Fruit fly (Drosophila melanogaster) whole organism, embryonic: ENCODE data around the gene lectin-37Da.

ENCODE experiments used
- Adf1 ChIP-seq: fragments of 200-800 bp; sonication (Bioruptor generic); IDR thresholded peaks from 2 replicates; pipeline ENCODE4 v1.3.6; 2022; ENCODE audit warnings: missing biosample characterization, missing genetic modification characterization
- Atf-2 ChIP-seq: fragments of 200-800 bp; sonication (Bioruptor generic); optimal IDR thresholded peaks from 2 replicates; lab custom pipeline; 2016; ENCODE audit warnings: missing biosample characterization, missing genetic modification characterization
- CG10147 ChIP-seq: fragments of 200-800 bp; sonication (Bioruptor generic); optimal IDR thresholded peaks from 2 replicates; lab custom pipeline; 2019; ENCODE audit warnings: missing biosample characterization, mild to moderate bottlenecking, missing genetic modification characterization, moderate library complexity
- CG10431 ChIP-seq: fragments of 200-800 bp; sonication (Bioruptor generic); optimal IDR thresholded peaks from 3 replicates; lab custom pipeline; 2018; ENCODE audit warnings: missing biosample characterization, mild to moderate bottlenecking, missing genetic modification characterization
- CG10565 ChIP-seq: fragments of 200-800 bp; sonication (Bioruptor generic); optimal IDR thresholded peaks from 3 replicates; lab custom pipeline; 2016; ENCODE audit warnings: missing biosample characterization, mild to moderate bottlenecking, missing genetic modification characterization
- CG12104 ChIP-seq: fragments of 200-800 bp; sonication (Bioruptor generic); optimal IDR thresholded peaks from 3 replicates; lab custom pipeline; 2016; ENCODE audit warnings: missing biosample characterization, missing genetic modification characterization
- CG12299 ChIP-seq: fragments of 200-800 bp; sonication (Bioruptor generic); optimal IDR thresholded peaks from 2 replicates; lab custom pipeline; 2018; ENCODE audit warnings: missing biosample characterization, mild to moderate bottlenecking, missing genetic modification characterization
- CG14014 ChIP-seq: fragments of 200-800 bp; sonication (Bioruptor generic); IDR thresholded peaks from 2 replicates; pipeline ENCODE4 v1.3.6; 2022; ENCODE audit warnings: missing biosample characterization, missing genetic modification characterization
- CG1602 ChIP-seq: fragments of 200-800 bp; sonication (Bioruptor generic); optimal IDR thresholded peaks from 3 replicates; lab custom pipeline; 2016; ENCODE audit warnings: missing biosample characterization, missing genetic modification characterization
- CG17359 ChIP-seq: fragments of 200-800 bp; sonication (Bioruptor generic); optimal IDR thresholded peaks from 3 replicates; lab custom pipeline; 2018; ENCODE audit warnings: missing biosample characterization, mild to moderate bottlenecking, missing genetic modification characterization, moderate library complexity
- CG30403 ChIP-seq: fragments of 200-800 bp; sonication (Bioruptor generic); optimal IDR thresholded peaks from 3 replicates; lab custom pipeline; 2016; ENCODE audit warnings: missing biosample characterization, missing genetic modification characterization
- CG3065 ChIP-seq: fragments of 200-800 bp; sonication (Bioruptor generic); optimal IDR thresholded peaks from 2 replicates; lab custom pipeline; 2016; ENCODE audit warnings: missing biosample characterization, missing genetic modification characterization
- CG3163 ChIP-seq: fragments of 200-800 bp; sonication (Bioruptor generic); optimal IDR thresholded peaks from 3 replicates; lab custom pipeline; 2016; ENCODE audit warnings: missing biosample characterization, missing genetic modification characterization
- CG4360 ChIP-seq: fragments of 200-800 bp; sonication (Bioruptor generic); IDR thresholded peaks from 2 replicates; pipeline ENCODE4 v1.3.6; 2022; ENCODE audit warnings: missing biosample characterization, missing genetic modification characterization
- CG4617 ChIP-seq: fragments of 200-800 bp; sonication (Bioruptor generic); optimal IDR thresholded peaks from 3 replicates; lab custom pipeline; 2016; ENCODE audit warnings: missing biosample characterization, missing genetic modification characterization, borderline replicate concordance
- CG7987 ChIP-seq: fragments of 200-800 bp; sonication (Bioruptor generic); optimal IDR thresholded peaks from 2 replicates; lab custom pipeline; 2018; ENCODE audit warnings: missing biosample characterization, mild to moderate bottlenecking, missing genetic modification characterization, moderate library complexity
- Fer2 ChIP-seq: fragments of 200-800 bp; sonication (Bioruptor generic); optimal IDR thresholded peaks from 2 replicates; lab custom pipeline; 2018; ENCODE audit warnings: missing biosample characterization, mild to moderate bottlenecking, missing genetic modification characterization, moderate library complexity
- HLH3B ChIP-seq: fragments of 200-800 bp; sonication (Bioruptor generic); IDR thresholded peaks from 2 replicates; pipeline ENCODE4 v1.3.6; 2022; ENCODE audit warnings: missing biosample characterization, missing genetic modification characterization
- Hr51 ChIP-seq, 2 experiments: fragments of 200-800 bp; sonication (Bioruptor generic); optimal IDR thresholded peaks; 2 replicates in 1 of 2; 3 replicates in 1 of 2; lab custom pipeline; 2016 to 2018; ENCODE audit warnings: missing biosample characterization in 2 of 2, missing genetic modification characterization in 2 of 2, mild to moderate bottlenecking in 1 of 2, moderate library complexity in 1 of 2
- NC2β ChIP-seq: fragments of 200-800 bp; sonication (Bioruptor generic); optimal IDR thresholded peaks from 2 replicates; lab custom pipeline; 2016; ENCODE audit warnings: missing biosample characterization, missing genetic modification characterization
- Neu2 ChIP-seq: fragments of 200-800 bp; sonication (Bioruptor generic); optimal IDR thresholded peaks from 3 replicates; lab custom pipeline; 2016; ENCODE audit warnings: missing biosample characterization, missing genetic modification characterization, borderline replicate concordance
- Nf-YB ChIP-seq: fragments of 200-800 bp; sonication (Bioruptor generic); optimal IDR thresholded peaks from 3 replicates; lab custom pipeline; 2019; ENCODE audit warnings: missing biosample characterization, mild to moderate bottlenecking, missing genetic modification characterization, moderate library complexity
- NfI ChIP-seq: fragments of 200-800 bp; sonication (Bioruptor generic); optimal IDR thresholded peaks from 3 replicates; lab custom pipeline; 2018; ENCODE audit warnings: missing biosample characterization, mild to moderate bottlenecking, missing genetic modification characterization, moderate library complexity
- Scr ChIP-seq: fragments of 200-800 bp; sonication (Bioruptor generic); IDR thresholded peaks from 2 replicates; pipeline ENCODE4 v1.3.6; 2022; ENCODE audit warnings: missing biosample characterization, missing genetic modification characterization; ENCODE audit not compliant: partially characterized antibody
- Sox100B ChIP-seq: fragments of 200-800 bp; sonication (Bioruptor generic); optimal IDR thresholded peaks from 3 replicates; lab custom pipeline; 2018; ENCODE audit warnings: missing biosample characterization, mild to moderate bottlenecking, missing genetic modification characterization
- Sox102F ChIP-seq: fragments of 200-800 bp; sonication (Bioruptor generic); optimal IDR thresholded peaks from 2 replicates; lab custom pipeline; 2018; ENCODE audit warnings: missing biosample characterization, mild to moderate bottlenecking, missing genetic modification characterization, moderate library complexity
- Spps ChIP-seq: fragments of 200-800 bp; sonication (Bioruptor generic); optimal IDR thresholded peaks from 2 replicates; lab custom pipeline; 2018; ENCODE audit warnings: missing biosample characterization, mild to moderate bottlenecking, missing genetic modification characterization
- Ssrp ChIP-seq: fragments of 200-800 bp; sonication (Bioruptor generic); optimal IDR thresholded peaks from 2 replicates; lab custom pipeline; 2018; ENCODE audit warnings: missing biosample characterization, mild to moderate bottlenecking, missing genetic modification characterization, moderate library complexity
- abd-A ChIP-seq: fragments of 200-800 bp; sonication (Bioruptor generic); optimal IDR thresholded peaks from 3 replicates; lab custom pipeline; 2019; ENCODE audit warnings: missing biosample characterization, mild to moderate bottlenecking, missing genetic modification characterization, moderate library complexity
- al ChIP-seq: fragments of 200-800 bp; sonication (Bioruptor generic); IDR thresholded peaks from 2 replicates; pipeline ENCODE4 v1.3.6; 2022; ENCODE audit warnings: missing biosample characterization, missing genetic modification characterization
- ap ChIP-seq: fragments of 200-800 bp; sonication (Bioruptor generic); IDR thresholded peaks from 2 replicates; pipeline ENCODE4 v1.3.6; 2022; ENCODE audit warnings: missing biosample characterization, missing genetic modification characterization
- az2 ChIP-seq: fragments of 200-800 bp; sonication (Bioruptor generic); optimal IDR thresholded peaks from 3 replicates; lab custom pipeline; 2016; ENCODE audit warnings: missing biosample characterization, missing genetic modification characterization
- bab2 ChIP-seq: fragments of 200-800 bp; sonication (Bioruptor generic); optimal IDR thresholded peaks from 2 replicates; lab custom pipeline; 2016; ENCODE audit warnings: missing biosample characterization, missing genetic modification characterization
- bowl ChIP-seq: fragments of 200-800 bp; sonication (Bioruptor generic); IDR thresholded peaks from 2 replicates; pipeline ENCODE4 v1.3.6; 2022; ENCODE audit warnings: missing biosample characterization, missing genetic modification characterization
- br ChIP-seq: fragments of >200 bp; optimal IDR thresholded peaks from 2 replicates; lab custom pipeline; 2017
- corto ChIP-seq: fragments of 200-800 bp; sonication (Bioruptor generic); optimal IDR thresholded peaks from 2 replicates; lab custom pipeline; 2016; ENCODE audit warnings: missing biosample characterization, mild to moderate bottlenecking, missing genetic modification characterization, moderate library complexity
- crc ChIP-seq: fragments of 200-800 bp; sonication (Bioruptor generic); optimal IDR thresholded peaks from 2 replicates; lab custom pipeline; 2016; ENCODE audit warnings: missing biosample characterization, missing genetic modification characterization
- eve ChIP-seq, 2 experiments: fragments of >200 bp; optimal IDR thresholded peaks; 2 replicates each; lab custom pipeline; 2017; ENCODE audit warnings: missing biosample characterization in 2 of 2, missing genetic modification characterization in 2 of 2
- fru ChIP-seq: fragments of >200 bp; optimal IDR thresholded peaks from 2 replicates; lab custom pipeline; 2017
- fu2 ChIP-seq: fragments of 200-800 bp; sonication (Bioruptor generic); optimal IDR thresholded peaks from 2 replicates; lab custom pipeline; 2016; ENCODE audit warnings: missing biosample characterization, missing genetic modification characterization
- lab ChIP-seq: fragments of 200-800 bp; sonication (Bioruptor generic); optimal IDR thresholded peaks from 3 replicates; lab custom pipeline; 2017; ENCODE audit warnings: missing biosample characterization, missing genetic modification characterization, mild to moderate bottlenecking, moderate library complexity, missing genetic modification reagents
- lbe ChIP-seq: fragments of 200-800 bp; sonication (Bioruptor generic); optimal IDR thresholded peaks from 2 replicates; lab custom pipeline; 2016; ENCODE audit warnings: missing biosample characterization, mild to moderate bottlenecking, missing genetic modification characterization
- nmo ChIP-seq: fragments of 200-800 bp; sonication (Bioruptor generic); optimal IDR thresholded peaks from 2 replicates; lab custom pipeline; 2018; ENCODE audit warnings: missing biosample characterization, mild to moderate bottlenecking, missing genetic modification characterization, moderate library complexity
- odd ChIP-seq: fragments of 200-800 bp; sonication (Bioruptor generic); optimal IDR thresholded peaks from 2 replicates; lab custom pipeline; 2017; ENCODE audit warnings: missing biosample characterization, mild to moderate bottlenecking, missing genetic modification characterization
- peb ChIP-seq: fragments of 200-800 bp; sonication (Bioruptor generic); IDR thresholded peaks from 2 replicates; pipeline ENCODE4 v1.3.6; 2022; ENCODE audit warnings: missing biosample characterization, missing genetic modification characterization
- phol ChIP-seq: fragments of 200-800 bp; sonication (Bioruptor generic); optimal IDR thresholded peaks from 3 replicates; lab custom pipeline; 2018; ENCODE audit warnings: missing biosample characterization, mild to moderate bottlenecking, missing genetic modification characterization, moderate library complexity
- pita ChIP-seq: fragments of 200-800 bp; sonication (Bioruptor generic); optimal IDR thresholded peaks from 2 replicates; lab custom pipeline; 2017; ENCODE audit warnings: missing biosample characterization, mild to moderate bottlenecking, missing genetic modification characterization
- ranshi ChIP-seq: fragments of 200-800 bp; sonication (Bioruptor generic); IDR thresholded peaks from 2 replicates; pipeline ENCODE4 v1.3.6; 2022; ENCODE audit warnings: missing biosample characterization, missing genetic modification characterization
- schlank ChIP-seq: fragments of 200-800 bp; sonication (Bioruptor generic); optimal IDR thresholded peaks from 2 replicates; lab custom pipeline; 2018; ENCODE audit warnings: missing biosample characterization, mild to moderate bottlenecking, missing genetic modification characterization
- sim ChIP-seq: fragments of 200-800 bp; sonication (Bioruptor generic); IDR thresholded peaks from 2 replicates; pipeline ENCODE4 v1.3.6; 2022; ENCODE audit warnings: missing biosample characterization, missing genetic modification characterization
- ssp ChIP-seq: fragments of 200-800 bp; sonication (Bioruptor generic); IDR thresholded peaks from 2 replicates; pipeline ENCODE4 v1.3.6; 2022; ENCODE audit warnings: missing biosample characterization, missing genetic modification characterization
- z ChIP-seq: fragments of 200-800 bp; sonication (Bioruptor generic); IDR thresholded peaks from 3 replicates; pipeline ENCODE4 v1.3.6; 2022; ENCODE audit warnings: missing biosample characterization, missing genetic modification characterization

Gene lectin-37Da

dm6 chr2L:19453381-19453780 lies 35.3 kb downstream of the lectin-37Da start, which contains the start of gene Top2 (continued):
- TF ChIP-seq eve (GFP tag; optimal IDR thresholded peaks at IDR 0.05; lab: Kevin White, UChicago): no peak
- no peak for TF ChIP-seq peb (GFP tag; lab: Robert Waterston, UW)
- TF ChIP-seq Nf-YB (GFP tag; lab: Kevin White, UChicago): peak; percentile 2
- TF ChIP-seq CG10565 (GFP tag; lab: Kevin White, UChicago): no peak
- TF ChIP-seq Scr (GFP tag; lab: Robert Waterston, UW): peak; percentile 76
- TF ChIP-seq sim (GFP tag; lab: Robert Waterston, UW): no peak
- TF ChIP-seq pita: peak; percentile 95
- no peak for TF ChIP-seq CG1602 (GFP tag; lab: Kevin White, UChicago)
- no peak; the same call in 1 of the 2 replicates for TF ChIP-seq ranshi
- no peak for TF ChIP-seq bab2 (GFP tag; lab: Kevin White, UChicago)
- no peak for TF ChIP-seq az2 (GFP tag; lab: Kevin White, UChicago)
- TF ChIP-seq CG4617 (GFP tag; lab: Kevin White, UChicago): peak; percentile 82
- no peak for TF ChIP-seq Sox100B (GFP tag; lab: Kevin White, UChicago)
- TF ChIP-seq z (GFP tag; lab: Robert Waterston, UW): no peak
- peak; percentile 22 for TF ChIP-seq CG10147 (GFP tag; lab: Kevin White, UChicago)
- TF ChIP-seq lab (GFP tag; lab: Kevin White, UChicago): no peak
- no peak for TF ChIP-seq bowl
- TF ChIP-seq abd-A (tag; lab: Kevin White, UChicago): no peak
- peak; percentile 70 for TF ChIP-seq nmo (GFP tag; lab: Kevin White, UChicago)
- TF ChIP-seq CG30403: peak; percentile 27
- TF ChIP-seq CG3163 (GFP tag; lab: Kevin White, UChicago): no peak
- no peak for TF ChIP-seq Fer2
- TF ChIP-seq CG17359: no peak
- TF ChIP-seq lbe (GFP tag; lab: Kevin White, UChicago): no peak
- TF ChIP-seq CG4360 (GFP tag; lab: Robert Waterston, UW): no peak
- TF ChIP-seq phol (tag; lab: Kevin White, UChicago): peak; percentile 36
- peak; percentile 19; the same call in 1 of the 2 replicates for TF ChIP-seq Adf1
- no peak for TF ChIP-seq Spps (tag; lab: Kevin White, UChicago)
- TF ChIP-seq NC2β (GFP tag; lab: Kevin White, UChicago): peak; percentile 33
- TF ChIP-seq CG14014: no peak
- peak; percentile 1 for TF ChIP-seq Neu2
- TF ChIP-seq ap (GFP tag; lab: Robert Waterston, UW): no peak
- no peak for TF ChIP-seq CG10431 (GFP tag; lab: Kevin White, UChicago)
- no peak for TF ChIP-seq CG12299 (tag; lab: Kevin White, UChicago)
- peak; percentile 83 for TF ChIP-seq ssp (GFP tag; lab: Robert Waterston, UW)
- TF ChIP-seq Atf-2 (GFP tag; lab: Kevin White, UChicago): no peak
- TF ChIP-seq corto (GFP tag; lab: Kevin White, UChicago): no peak
- no peak for TF ChIP-seq crc (GFP tag; lab: Kevin White, UChicago)
- no peak for TF ChIP-seq fru (lab: Kevin White, UChicago)
- no peak for TF ChIP-seq CG12104 (GFP tag; lab: Kevin White, UChicago)
- TF ChIP-seq fu2 (GFP tag; lab: Kevin White, UChicago): peak; percentile 15
- TF ChIP-seq CG7987 (GFP tag; lab: Kevin White, UChicago): peak; percentile 72
- no peak for TF ChIP-seq Sox102F (GFP tag; lab: Kevin White, UChicago)
- TF ChIP-seq br: no peak
- peak in 1 of 2 experiments; percentile 48 for TF ChIP-seq Hr51 (GFP tag; optimal IDR thresholded peaks at IDR 0.05; lab: Kevin White, UChicago)
- no peak for TF ChIP-seq al
- no peak for TF ChIP-seq CG3065 (GFP tag; lab: Kevin White, UChicago)
- TF ChIP-seq NfI: peak; percentile 48
- TF ChIP-seq schlank: no peak
- TF ChIP-seq Ssrp: peak; percentile 43
- TF ChIP-seq odd (GFP tag; lab: Kevin White, UChicago): no peak
- TF ChIP-seq HLH3B (GFP tag; lab: Robert Waterston, UW): no peak
